Worm (Caenorhabditis elegans) whole organism, mixed stage, embryonic: ENCODE results near the gene ZK1236.1.

Source experiments
- M03D4.4 ChIP-seq: sonication (generic microtip); optimal IDR thresholded peaks from 2 replicates; lab custom pipeline; 2017; ENCODE audit warnings: mild to moderate bottlenecking, missing genetic modification characterization, missing compliant biosample characterization
- bed-3 ChIP-seq: fragments of 200-800 bp; sonication (Bioruptor generic); optimal IDR thresholded peaks from 3 replicates; lab custom pipeline; 2018; ENCODE audit warnings: mild to moderate bottlenecking, missing genetic modification characterization, moderate library complexity, missing compliant biosample characterization
- blmp-1 ChIP-seq: fragments of 150-350 bp; optimal IDR thresholded peaks from 2 replicates; lab custom pipeline; 2014; ENCODE audit warnings: missing biosample characterization, missing genetic modification characterization
- ceh-43 ChIP-seq: fragments of 200-800 bp; sonication (Bioruptor generic); optimal IDR thresholded peaks from 2 replicates; lab custom pipeline; 2018; ENCODE audit warnings: mild to moderate bottlenecking, missing genetic modification characterization, moderate library complexity, missing compliant biosample characterization
- ceh-83 ChIP-seq: fragments of 200-800 bp; sonication (Bioruptor generic); optimal IDR thresholded peaks from 2 replicates; lab custom pipeline; 2018; ENCODE audit warnings: mild to moderate bottlenecking, missing genetic modification characterization, missing compliant biosample characterization
- ces-1 ChIP-seq: fragments of 150-350 bp; optimal IDR thresholded peaks from 2 replicates; lab custom pipeline; 2014; ENCODE audit warnings: missing biosample characterization, missing genetic modification reagents, missing genetic modification characterization
- drap-1 ChIP-seq: fragments of 200-800 bp; sonication (Bioruptor generic); optimal IDR thresholded peaks from 3 replicates; lab custom pipeline; 2018; ENCODE audit warnings: mild to moderate bottlenecking, missing genetic modification characterization, missing compliant biosample characterization
- elt-1 ChIP-seq: sonication (generic microtip); optimal IDR thresholded peaks from 2 replicates; lab custom pipeline; 2017; ENCODE audit warnings: missing genetic modification characterization, mild to moderate bottlenecking, missing compliant biosample characterization, antibody characterized with exemption, moderate library complexity, borderline replicate concordance; ENCODE audit not compliant: insufficient read depth
- elt-3 ChIP-seq: fragments of 150-350 bp; optimal IDR thresholded peaks from 2 replicates; lab custom pipeline; 2014; ENCODE audit warnings: missing biosample characterization, missing genetic modification characterization
- flh-1 ChIP-seq: fragments of 200-800 bp; sonication (Bioruptor generic); optimal IDR thresholded peaks from 2 replicates; lab custom pipeline; 2018; ENCODE audit warnings: mild to moderate bottlenecking, missing genetic modification characterization, moderate library complexity, missing compliant biosample characterization
- ham-2 ChIP-seq: fragments of 200-800 bp; sonication (Bioruptor generic); optimal IDR thresholded peaks from 2 replicates; lab custom pipeline; 2018; ENCODE audit warnings: mild to moderate bottlenecking, missing genetic modification characterization, missing compliant biosample characterization
- hlh-1 ChIP-seq: fragments of 150-350 bp; optimal IDR thresholded peaks from 2 replicates; lab custom pipeline; 2014; ENCODE audit warnings: missing biosample characterization, missing genetic modification reagents, missing genetic modification characterization
- lin-13 ChIP-seq: fragments of 150-350 bp; optimal IDR thresholded peaks from 2 replicates; lab custom pipeline; 2014; ENCODE audit warnings: missing biosample characterization, missing genetic modification characterization
- lin-32 ChIP-seq: fragments of 200-800 bp; sonication (Bioruptor generic); optimal IDR thresholded peaks from 2 replicates; lab custom pipeline; 2018; ENCODE audit warnings: mild to moderate bottlenecking, missing genetic modification characterization, missing compliant biosample characterization
- lsy-2 ChIP-seq: fragments of 150-350 bp; optimal IDR thresholded peaks from 2 replicates; lab custom pipeline; 2014; ENCODE audit warnings: missing biosample characterization, missing genetic modification characterization
- mab-5 ChIP-seq: fragments of 150-350 bp; optimal IDR thresholded peaks from 2 replicates; lab custom pipeline; 2014; ENCODE audit warnings: missing biosample characterization, missing genetic modification characterization
- mep-1 ChIP-seq: fragments of 150-350 bp; optimal IDR thresholded peaks from 2 replicates; lab custom pipeline; 2017; ENCODE audit warnings: missing biosample characterization, missing genetic modification reagents, missing genetic modification characterization, inconsistent platforms
- mls-2 ChIP-seq: sonication (generic microtip); optimal IDR thresholded peaks from 2 replicates; lab custom pipeline; 2016; ENCODE audit warnings: mild to moderate bottlenecking, missing genetic modification characterization, moderate library complexity, missing compliant biosample characterization
- nhr-12 ChIP-seq: fragments of 150-350 bp; optimal IDR thresholded peaks from 2 replicates; lab custom pipeline; 2014; ENCODE audit warnings: missing biosample characterization, missing genetic modification characterization
- nhr-2 ChIP-seq: fragments of 150-350 bp; optimal IDR thresholded peaks from 2 replicates; lab custom pipeline; 2014; ENCODE audit warnings: missing biosample characterization, missing genetic modification characterization
- nhr-237 ChIP-seq: fragments of 150-350 bp; optimal IDR thresholded peaks from 2 replicates; lab custom pipeline; 2014; ENCODE audit warnings: missing biosample characterization, missing genetic modification characterization
- nhr-28 ChIP-seq: fragments of 150-350 bp; optimal IDR thresholded peaks from 2 replicates; lab custom pipeline; 2014; ENCODE audit warnings: missing biosample characterization, missing genetic modification characterization
- nhr-76 ChIP-seq: sonication (generic microtip); optimal IDR thresholded peaks from 2 replicates; lab custom pipeline; 2017; ENCODE audit warnings: missing biosample characterization, missing genetic modification characterization
- pha-4 ChIP-seq: fragments of 150-350 bp; optimal IDR thresholded peaks from 2 replicates; lab custom pipeline; 2018; ENCODE audit warnings: missing biosample characterization, missing genetic modification reagents, missing genetic modification characterization
- sem-2 ChIP-seq: fragments of 200-800 bp; sonication (Bioruptor generic); optimal IDR thresholded peaks from 2 replicates; lab custom pipeline; 2018; ENCODE audit warnings: mild to moderate bottlenecking, missing genetic modification characterization, missing compliant biosample characterization
- snpc-4 ChIP-seq: fragments of 150-350 bp; optimal IDR thresholded peaks from 2 replicates; lab custom pipeline; 2014; ENCODE audit warnings: missing biosample characterization, missing genetic modification characterization
- sptf-1 ChIP-seq: sonication (generic microtip); optimal IDR thresholded peaks from 2 replicates; lab custom pipeline; 2017; ENCODE audit warnings: mild to moderate bottlenecking, missing genetic modification characterization, moderate library complexity, missing compliant biosample characterization
- unc-39 ChIP-seq: fragments of 150-350 bp; optimal IDR thresholded peaks from 2 replicates; lab custom pipeline; 2014; ENCODE audit warnings: missing biosample characterization, missing genetic modification characterization
- unc-62 ChIP-seq: fragments of 150-350 bp; optimal IDR thresholded peaks from 2 replicates; lab custom pipeline; 2014; ENCODE audit warnings: missing biosample characterization, missing genetic modification reagents, missing genetic modification characterization
- ztf-11 ChIP-seq: fragments of 150-350 bp; optimal IDR thresholded peaks from 2 replicates; lab custom pipeline; 2014; ENCODE audit warnings: missing biosample characterization, missing genetic modification characterization

Gene ZK1236.1

DNA sequence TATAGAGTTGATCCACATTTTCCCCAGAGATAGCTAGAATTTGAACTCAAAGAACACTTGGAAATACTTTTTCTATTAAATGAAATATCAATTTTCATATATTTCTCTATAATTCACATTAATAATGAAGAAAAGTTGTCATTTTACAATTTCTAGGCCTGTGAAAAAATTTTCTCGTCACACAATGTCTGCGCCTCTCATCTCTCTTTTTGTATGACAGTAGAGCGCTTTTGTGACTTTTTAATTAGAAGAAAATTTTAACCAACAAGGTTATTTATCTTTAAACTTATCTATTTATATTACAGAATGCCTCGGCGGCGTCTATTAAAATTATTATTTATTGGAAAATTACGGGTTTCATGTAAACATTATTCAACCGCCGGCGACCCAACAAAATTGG lies at the start of gene ZK1236.1:
Gene ZK1236.1, plus strand, starts transcription at position 263 of the 400 bp plus-strand sequence.
- TF ChIP-seq unc-39 (no peak), elt-3 (tag; lab: Kevin White, UChicago) (no peak), nhr-12 (tag; lab: Kevin White, UChicago) (no peak), mls-2 (no peak), bed-3 (GFP tag; lab: Kevin White, UChicago) (no peak), lsy-2 (tag; lab: Kevin White, UChicago) (no peak), flh-1 (GFP tag; lab: Kevin White, UChicago) (no peak), ztf-11 (tag; lab: Kevin White, UChicago) (no peak), drap-1 (no peak), nhr-28 (tag; lab: Kevin White, UChicago) (no peak), ceh-43 (GFP tag; lab: Kevin White, UChicago) (no peak), mab-5 (no peak), nhr-237 (tag; lab: Kevin White, UChicago) (no peak), elt-1 (no peak), ces-1 (GFP tag; lab: Kevin White, UChicago) (no peak), sptf-1 (tag; lab: Kevin White, UChicago) (no peak), unc-62 (no peak), lin-13 (tag; lab: Kevin White, UChicago) (no peak)

DNA sequence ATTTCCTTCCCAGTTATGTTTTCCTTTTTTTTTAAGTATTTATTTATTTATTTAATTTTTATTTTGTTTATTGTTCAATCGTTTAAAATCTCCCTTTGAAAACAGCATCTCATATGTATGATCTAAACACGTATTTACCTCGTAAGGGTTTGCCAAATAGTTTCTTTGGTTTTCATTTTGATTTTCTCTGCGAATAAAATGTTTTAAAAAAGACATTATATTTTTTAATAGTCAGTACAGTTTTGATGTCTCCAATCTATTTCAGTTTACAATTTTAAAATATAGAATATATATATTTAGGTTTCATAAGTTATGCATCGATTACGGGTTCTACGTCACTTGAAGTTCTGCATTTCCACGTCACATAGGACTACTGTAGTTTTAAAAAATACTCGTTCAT lies 48.5 kb upstream of the ZK1236.1 start, which contains the start of gene R05D3.12:
Gene R05D3.12, plus strand, starts transcription at position 301 of the 400 bp plus-strand sequence.
- TF ChIP-seq nhr-76 = no peak
- no peak for TF ChIP-seq ztf-11 (tag; lab: Kevin White, UChicago)
- TF ChIP-seq nhr-2 (tag; lab: Kevin White, UChicago) = no peak
- TF ChIP-seq blmp-1 (tag; lab: Kevin White, UChicago) = no peak
- TF ChIP-seq unc-62 = no peak
- TF ChIP-seq ceh-43 (GFP tag; lab: Kevin White, UChicago) = no peak
- no peak for TF ChIP-seq mep-1
- no peak for TF ChIP-seq lin-32

ce11 chrIII:8389539-8389938 lies 39.6 kb upstream of the ZK1236.1 start, which contains the start of gene ZK353.4:
Gene ZK353.4 (minus strand): TSS chrIII:8389639.
- TF ChIP-seq bed-3 (GFP tag; lab: Kevin White, UChicago) (no peak), lsy-2 (tag; lab: Kevin White, UChicago) (no peak), blmp-1 (tag; lab: Kevin White, UChicago) (no peak), ceh-83 (GFP tag; lab: Kevin White, UChicago) (no peak), ham-2 (GFP tag; lab: Kevin White, UChicago) (no peak), ztf-11 (tag; lab: Kevin White, UChicago) (no peak), ceh-43 (GFP tag; lab: Kevin White, UChicago) (no peak), snpc-4 (tag; lab: Kevin White, UChicago) (no peak), mep-1 (no peak), lin-32 (no peak), ces-1 (GFP tag; lab: Kevin White, UChicago) (no peak), elt-3 (tag; lab: Kevin White, UChicago) (no peak), flh-1 (GFP tag; lab: Kevin White, UChicago) (no peak), nhr-2 (tag; lab: Kevin White, UChicago) (no peak), drap-1 (no peak)

DNA sequence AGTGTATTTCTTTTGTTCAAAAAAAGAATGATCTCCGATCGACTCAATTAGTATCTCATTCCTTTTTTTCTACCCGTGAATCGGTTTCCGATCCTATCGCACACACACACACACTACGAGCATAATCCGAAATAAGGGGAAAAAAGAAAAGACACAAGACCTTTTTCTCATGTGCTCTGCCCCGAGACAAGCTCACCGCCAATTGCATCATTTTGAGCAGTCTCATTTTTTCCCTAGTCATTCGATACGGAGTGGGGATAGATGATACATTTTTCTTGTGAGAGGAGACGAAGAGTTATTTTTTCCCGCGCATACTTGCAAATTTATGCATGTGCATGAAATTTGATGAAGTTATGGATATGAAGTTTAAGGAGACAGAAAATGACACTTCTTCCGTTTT lies 36.8 kb upstream of the ZK1236.1 start:
- TF ChIP-seq nhr-237 (tag; lab: Kevin White, UChicago) (no peak), ham-2 (GFP tag; lab: Kevin White, UChicago) (no peak), mep-1 (no peak), snpc-4 (tag; lab: Kevin White, UChicago) (no peak), nhr-76 (no peak), M03D4.4 (tag; lab: Kevin White, UChicago) (no peak), ceh-43 (GFP tag; lab: Kevin White, UChicago) (no peak), unc-62 (no peak), nhr-28 (tag; lab: Kevin White, UChicago) (no peak), hlh-1 (tag; lab: Kevin White, UChicago) (no peak), ceh-83 (GFP tag; lab: Kevin White, UChicago) (no peak), sptf-1 (tag; lab: Kevin White, UChicago) (no peak), lin-32 (no peak), sem-2 (GFP tag; lab: Kevin White, UChicago) (no peak), unc-39 (no peak), flh-1 (GFP tag; lab: Kevin White, UChicago) (no peak), nhr-2 (tag; lab: Kevin White, UChicago) (no peak), pha-4 (tag; lab: Kevin White, UChicago) (no peak)
